Worm (Caenorhabditis elegans): ENCODE data around the gene slc-17.4.

ce11 chrIV:17277459-17278173 is 13.9 kb downstream of the slc-17.4 start:
- TF ChIP-seq zag-1 (tag; optimal IDR thresholded peaks at IDR 0.05) (no peak), ztf-11 (tag; optimal IDR thresholded peaks at IDR 0.05) (no peak), snpc-4 (tag; optimal IDR thresholded peaks at IDR 0.05) (no peak), nhr-237 (tag; optimal IDR thresholded peaks at IDR 0.05) (no peak), mdl-1 (tag; optimal IDR thresholded peaks at IDR 0.05) (no peak), crh-2 (tag; optimal IDR thresholded peaks at IDR 0.05) (no peak), fos-1 (tag; optimal IDR thresholded peaks at IDR 0.05) (no peak)
